Fruit fly (Drosophila melanogaster) whole organism, prepupa: ENCODE results near the gene CG34260.
A peak's percentile ranks its signal among the peaks of the same experiment; 100 is the strongest.

Experiments
- Blimp-1 ChIP-seq: fragments of 200-800 bp; sonication (Bioruptor generic); optimal IDR thresholded peaks from 3 replicates; lab custom pipeline; 2017; ENCODE audit warnings: missing biosample characterization, missing genetic modification characterization, mild to moderate bottlenecking, moderate library complexity, missing genetic modification reagents
- CG10669 ChIP-seq: fragments of 200-800 bp; sonication (Bioruptor generic); optimal IDR thresholded peaks from 3 replicates; lab custom pipeline; 2018; ENCODE audit warnings: missing biosample characterization, mild to moderate bottlenecking, missing genetic modification characterization, moderate library complexity
- CG11294 ChIP-seq: fragments of 200-800 bp; sonication (Bioruptor generic); IDR thresholded peaks from 2 replicates; pipeline ENCODE4 v1.3.6; 2022; ENCODE audit warnings: missing biosample characterization, missing genetic modification characterization
- CG15336 ChIP-seq: fragments of 200-800 bp; sonication (Bioruptor generic); IDR thresholded peaks from 2 replicates; pipeline ENCODE4 v1.3.6; 2022; ENCODE audit warnings: missing biosample characterization, missing genetic modification characterization
- CG31627 ChIP-seq: fragments of 200-800 bp; sonication (Bioruptor generic); optimal IDR thresholded peaks from 3 replicates; lab custom pipeline; 2016; ENCODE audit warnings: missing biosample characterization, missing genetic modification characterization
- CG32006 ChIP-seq: fragments of 200-800 bp; sonication (Bioruptor generic); optimal IDR thresholded peaks from 3 replicates; lab custom pipeline; 2017; ENCODE audit warnings: missing biosample characterization, mild to moderate bottlenecking, missing genetic modification characterization
- CG34406 ChIP-seq: fragments of 200-800 bp; sonication (Bioruptor generic); optimal IDR thresholded peaks from 3 replicates; lab custom pipeline; 2016; ENCODE audit warnings: missing biosample characterization, missing genetic modification characterization
- CG4318 ChIP-seq: fragments of 200-800 bp; sonication (Bioruptor generic); optimal IDR thresholded peaks from 3 replicates; lab custom pipeline; 2017; ENCODE audit warnings: missing biosample characterization, mild to moderate bottlenecking, missing genetic modification characterization
- CG6163 ChIP-seq: fragments of 200-800 bp; sonication (Bioruptor generic); IDR thresholded peaks from 3 replicates; pipeline ENCODE4 v1.3.6; 2022; ENCODE audit warnings: missing biosample characterization, missing genetic modification characterization
- CG6276 ChIP-seq: fragments of 200-800 bp; sonication (Bioruptor generic); optimal IDR thresholded peaks from 2 replicates; lab custom pipeline; 2017; ENCODE audit warnings: missing biosample characterization, mild to moderate bottlenecking, missing genetic modification characterization
- CG6792 ChIP-seq: fragments of 200-800 bp; sonication (Bioruptor generic); optimal IDR thresholded peaks from 3 replicates; lab custom pipeline; 2016; ENCODE audit warnings: missing biosample characterization, missing genetic modification characterization
- CG6808 ChIP-seq: fragments of 200-800 bp; sonication (Bioruptor generic); optimal IDR thresholded peaks from 3 replicates; lab custom pipeline; 2017; ENCODE audit warnings: missing biosample characterization, missing genetic modification characterization, mild to moderate bottlenecking, moderate library complexity, missing genetic modification reagents
- CG7368 ChIP-seq: fragments of 200-800 bp; sonication (Bioruptor generic); optimal IDR thresholded peaks from 3 replicates; lab custom pipeline; 2016; ENCODE audit warnings: missing biosample characterization, missing genetic modification characterization
- CG8319 ChIP-seq: fragments of 200-800 bp; sonication (Bioruptor generic); optimal IDR thresholded peaks from 3 replicates; lab custom pipeline; 2016; ENCODE audit warnings: missing biosample characterization, missing genetic modification characterization
- CG9139 ChIP-seq: fragments of 200-800 bp; sonication (Bioruptor generic); optimal IDR thresholded peaks from 3 replicates; lab custom pipeline; 2017; ENCODE audit warnings: missing biosample characterization, mild to moderate bottlenecking, missing genetic modification characterization
- Eip75B ChIP-seq: fragments of 200-800 bp; sonication (Bioruptor generic); optimal IDR thresholded peaks from 3 replicates; lab custom pipeline; 2016; ENCODE audit warnings: missing biosample characterization, missing genetic modification characterization
- Eip78C ChIP-seq: fragments of 200-800 bp; sonication (Bioruptor generic); peaks from one replicate; lab custom pipeline; 2016; ENCODE audit warnings: missing biosample characterization, missing genetic modification characterization
- Eip93F ChIP-seq: fragments of 200-800 bp; sonication (Bioruptor generic); optimal IDR thresholded peaks from 2 replicates; lab custom pipeline; 2016; ENCODE audit warnings: missing biosample characterization, mild to moderate bottlenecking, missing genetic modification characterization
- Hr39 ChIP-seq: fragments of 200-800 bp; sonication (Bioruptor generic); optimal IDR thresholded peaks from 2 replicates; lab custom pipeline; 2016; ENCODE audit warnings: missing biosample characterization, missing genetic modification characterization
- Met ChIP-seq: fragments of 200-800 bp; sonication (Bioruptor generic); optimal IDR thresholded peaks from 3 replicates; lab custom pipeline; 2016; ENCODE audit warnings: missing biosample characterization, missing genetic modification characterization
- OdsH ChIP-seq: fragments of 200-800 bp; sonication (Bioruptor generic); optimal IDR thresholded peaks from 3 replicates; lab custom pipeline; 2016; ENCODE audit warnings: missing biosample characterization, missing genetic modification characterization
- Sox102F ChIP-seq: fragments of 200-800 bp; sonication (Bioruptor generic); optimal IDR thresholded peaks from 2 replicates; lab custom pipeline; 2016; ENCODE audit warnings: missing biosample characterization, mild to moderate bottlenecking, missing genetic modification characterization
- Sox14 ChIP-seq: fragments of 200-800 bp; sonication (Bioruptor generic); optimal IDR thresholded peaks from 3 replicates; lab custom pipeline; 2016; ENCODE audit warnings: missing biosample characterization, missing genetic modification characterization
- acj6 ChIP-seq: fragments of 200-800 bp; sonication (Bioruptor generic); optimal IDR thresholded peaks from 3 replicates; lab custom pipeline; 2016; ENCODE audit warnings: missing biosample characterization, missing genetic modification characterization
- dac ChIP-seq: fragments of 200-800 bp; sonication (Bioruptor generic); optimal IDR thresholded peaks from 2 replicates; lab custom pipeline; 2017; ENCODE audit warnings: missing biosample characterization, mild to moderate bottlenecking, missing genetic modification characterization
- eg ChIP-seq: fragments of 200-800 bp; sonication (Bioruptor generic); IDR thresholded peaks from 3 replicates; pipeline ENCODE4 v1.3.6; 2022; ENCODE audit warnings: missing biosample characterization, missing genetic modification characterization
- esn ChIP-seq: fragments of 200-800 bp; sonication (Bioruptor generic); optimal IDR thresholded peaks from 2 replicates; lab custom pipeline; 2016; ENCODE audit warnings: missing biosample characterization, mild to moderate bottlenecking, missing genetic modification characterization, moderate library complexity
- fd85E ChIP-seq: fragments of 200-800 bp; sonication (Bioruptor generic); optimal IDR thresholded peaks from 3 replicates; lab custom pipeline; 2016; ENCODE audit warnings: missing biosample characterization, missing genetic modification characterization
- fkh ChIP-seq: fragments of 200-800 bp; sonication (Bioruptor generic); optimal IDR thresholded peaks from 3 replicates; lab custom pipeline; 2017; ENCODE audit warnings: missing biosample characterization, mild to moderate bottlenecking, missing genetic modification characterization, moderate library complexity
- lz ChIP-seq: fragments of 200-800 bp; sonication (Bioruptor generic); optimal IDR thresholded peaks from 3 replicates; lab custom pipeline; 2016; ENCODE audit warnings: missing biosample characterization, missing genetic modification characterization
- net ChIP-seq: fragments of 200-800 bp; sonication (Bioruptor generic); optimal IDR thresholded peaks from 3 replicates; lab custom pipeline; 2016; ENCODE audit warnings: missing biosample characterization, missing genetic modification characterization
- salr ChIP-seq, 2 experiments: fragments of 200-800 bp; sonication (Bioruptor generic); optimal IDR thresholded peaks; 3 replicates each; lab custom pipeline; 2016 to 2018; ENCODE audit warnings: missing biosample characterization in 2 of 2, missing genetic modification characterization in 2 of 2, mild to moderate bottlenecking in 1 of 2
- spab ChIP-seq: fragments of 200-800 bp; sonication (Bioruptor generic); optimal IDR thresholded peaks from 2 replicates; lab custom pipeline; 2017; ENCODE audit warnings: missing biosample characterization, mild to moderate bottlenecking, missing genetic modification characterization, missing genetic modification reagents
- ss ChIP-seq, 2 experiments: fragments of 200-800 bp; sonication (Bioruptor generic); optimal IDR thresholded peaks; 2 replicates in 1 of 2; 3 replicates in 1 of 2; lab custom pipeline; 2017 to 2018; ENCODE audit warnings: mild to moderate bottlenecking in 2 of 2, missing biosample characterization in 2 of 2, missing genetic modification characterization in 2 of 2, moderate library complexity in 1 of 2
- svp ChIP-seq: fragments of 200-800 bp; sonication (Bioruptor generic); peaks from one replicate; lab custom pipeline; 2016; ENCODE audit warnings: missing biosample characterization, missing genetic modification characterization

The CG34260 gene

DNA sequence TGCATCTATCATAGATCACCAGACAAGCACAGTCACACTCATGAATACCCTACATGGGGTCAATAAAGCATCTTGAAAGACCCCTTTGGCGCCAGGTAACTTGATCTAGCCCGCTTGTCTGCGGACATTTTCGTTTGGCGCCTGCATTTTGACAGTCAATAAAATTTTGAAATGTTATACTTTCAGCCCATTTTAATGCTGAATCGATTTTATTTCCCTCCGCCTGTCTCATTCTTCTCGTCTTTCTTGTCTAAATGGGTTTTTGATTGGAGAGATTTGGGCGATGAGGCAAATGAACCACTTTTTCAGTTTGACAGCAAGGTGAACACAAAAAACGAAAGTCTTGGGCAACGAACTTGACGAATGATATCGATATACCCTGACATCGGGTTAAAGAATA lies 23.8 kb upstream of the CG34260 start:
- no peak for TF ChIP-seq CG4318 (GFP tag; lab: Kevin White, UChicago)
- TF ChIP-seq Eip93F (GFP tag; lab: Kevin White, UChicago), result no peak
- no peak for TF ChIP-seq ss (GFP tag; optimal IDR thresholded peaks at IDR 0.05; lab: Kevin White, UChicago)
- TF ChIP-seq dac (GFP tag; lab: Kevin White, UChicago), result no peak
- TF ChIP-seq CG7368, result no peak
- no peak for TF ChIP-seq eg
- no peak for TF ChIP-seq Hr39 (GFP tag; lab: Kevin White, UChicago)
- TF ChIP-seq acj6 (GFP tag; lab: Kevin White, UChicago), result no peak
- TF ChIP-seq, all 60 proteins: peak for 0

dm6 chr3L:20690857-20691645 lies 22.8 kb upstream of the CG34260 start:
- no peak for TF ChIP-seq fd85E (GFP tag; lab: Kevin White, UChicago)
- TF ChIP-seq CG4318 (GFP tag; lab: Kevin White, UChicago), result no peak
- no peak for TF ChIP-seq CG6808
- TF ChIP-seq CG31627 (GFP tag; lab: Kevin White, UChicago), result no peak
- no peak for TF ChIP-seq Eip78C (GFP tag; lab: Kevin White, UChicago)
- no peak for TF ChIP-seq dac (GFP tag; lab: Kevin White, UChicago)
- no peak for TF ChIP-seq salr (GFP tag; optimal IDR thresholded peaks at IDR 0.05; lab: Kevin White, UChicago)
- TF ChIP-seq CG6163 (GFP tag; lab: Robert Waterston, UW), result no peak
- no peak for TF ChIP-seq Blimp-1
- no peak for TF ChIP-seq OdsH (GFP tag; lab: Kevin White, UChicago)
- TF ChIP-seq CG32006 (GFP tag; lab: Kevin White, UChicago), result no peak
- TF ChIP-seq esn, result no peak
- TF ChIP-seq CG7368, result no peak
- TF ChIP-seq Sox102F (GFP tag; lab: Kevin White, UChicago), result no peak
- no peak for TF ChIP-seq CG10669 (GFP tag; lab: Kevin White, UChicago)

dm6 chr3L:20692516-20692915 lies 21.4 kb upstream of the CG34260 start:
- TF ChIP-seq lz (GFP tag; lab: Kevin White, UChicago) (no peak), Eip78C (GFP tag; lab: Kevin White, UChicago) (peak; percentile 36), fkh (GFP tag; lab: Kevin White, UChicago) (peak; percentile 22), Hr39 (GFP tag; lab: Kevin White, UChicago) (no peak)

- no peak for TF ChIP-seq spab (GFP tag; lab: Kevin White, UChicago)
- no peak for TF ChIP-seq ss (GFP tag; optimal IDR thresholded peaks at IDR 0.05; lab: Kevin White, UChicago)
- TF ChIP-seq Sox14, result no peak
- no peak for TF ChIP-seq CG8319
- no peak for TF ChIP-seq esn
- TF ChIP-seq CG6808, result no peak
- no peak for TF ChIP-seq CG10669 (GFP tag; lab: Kevin White, UChicago)
- TF ChIP-seq Met (GFP tag; lab: Kevin White, UChicago), result no peak
- no peak for TF ChIP-seq CG15336 (GFP tag; lab: Robert Waterston, UW)
These were observed 19.3 kb upstream of the CG34260 start for dm6 chr3L:20694584-20694983.

DNA sequence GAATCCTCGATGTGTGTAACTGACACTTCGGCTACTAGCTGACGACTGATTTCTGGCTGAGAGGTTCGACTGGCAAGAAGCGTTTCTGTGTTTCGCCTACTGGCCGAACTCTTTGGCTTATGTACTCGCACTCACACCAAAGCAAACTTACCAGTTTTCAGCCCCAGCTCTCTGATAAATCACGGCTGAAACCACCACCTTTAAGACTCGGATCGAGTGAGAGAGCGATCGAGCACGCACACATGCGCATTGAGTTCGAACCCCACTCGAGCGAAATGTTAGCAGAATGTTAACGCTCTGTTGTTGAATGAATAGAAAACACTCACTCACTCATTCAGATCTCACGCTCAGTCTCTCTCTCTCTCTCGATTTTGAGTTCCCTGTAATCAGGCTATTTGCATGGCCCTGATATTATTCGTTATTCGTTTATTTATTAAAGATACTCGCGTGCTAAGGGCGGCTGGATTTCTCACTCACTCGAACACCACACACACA lies 18.5 kb upstream of the CG34260 start, which contains the start of gene kni:
kni (minus strand) TSS at position 51 of the 495 bp plus-strand sequence.
- TF ChIP-seq svp (GFP tag; lab: Kevin White, UChicago), result no peak
- no peak for TF ChIP-seq spab (GFP tag; lab: Kevin White, UChicago)
- peak; percentile 37 for TF ChIP-seq Eip78C (GFP tag; lab: Kevin White, UChicago)
- TF ChIP-seq eg, result 0 out of 3 replicates have a peak, but pooled peaks have one; percentile 20
- TF ChIP-seq CG7368, result no peak

dm6 chr3L:20696494-20696893 lies 17.4 kb upstream of the CG34260 start:
- no peak for TF ChIP-seq CG6792 (GFP tag; lab: Kevin White, UChicago)
- TF ChIP-seq CG6276 (GFP tag; lab: Kevin White, UChicago), result no peak
- no peak for TF ChIP-seq CG34406 (GFP tag; lab: Kevin White, UChicago)
- TF ChIP-seq Eip75B, result no peak
- no peak for TF ChIP-seq Sox102F (GFP tag; lab: Kevin White, UChicago)
- no peak for TF ChIP-seq CG9139
- TF ChIP-seq CG11294 (GFP tag; lab: Robert Waterston, UW), result no peak
- no peak for TF ChIP-seq net
- TF ChIP-seq spab (GFP tag; lab: Kevin White, UChicago), result no peak
- no peak for TF ChIP-seq Hr39 (GFP tag; lab: Kevin White, UChicago)
- no peak for TF ChIP-seq CG8319
- TF ChIP-seq OdsH (GFP tag; lab: Kevin White, UChicago), result no peak
